Fruit fly (Drosophila melanogaster) whole organism, embryonic: ENCODE measurements around the gene elgi.

Source experiments
- Bdp1 ChIP-seq: fragments of 200-800 bp; sonication (Bioruptor generic); optimal IDR thresholded peaks from 3 replicates; lab custom pipeline; 2016; ENCODE audit warnings: missing biosample characterization, missing genetic modification characterization
- CG10274 ChIP-seq: fragments of 200-800 bp; sonication (Bioruptor generic); optimal IDR thresholded peaks from 3 replicates; lab custom pipeline; 2017; ENCODE audit warnings: missing biosample characterization, mild to moderate bottlenecking, missing genetic modification characterization
- CG10321 ChIP-seq: fragments of 200-800 bp; sonication (Bioruptor generic); IDR thresholded peaks from 2 replicates; pipeline ENCODE4 v1.3.6; 2022; ENCODE audit warnings: missing biosample characterization, missing genetic modification characterization
- CG11247 ChIP-seq: fragments of 200-800 bp; sonication (Bioruptor generic); IDR thresholded peaks from 2 replicates; pipeline ENCODE4 v1.3.6; 2022; ENCODE audit warnings: missing biosample characterization, missing genetic modification characterization
- CG12155 ChIP-seq: fragments of 200-800 bp; sonication (Bioruptor generic); optimal IDR thresholded peaks from 3 replicates; lab custom pipeline; 2016; ENCODE audit warnings: missing biosample characterization, missing genetic modification characterization
- CG13894 ChIP-seq: fragments of 200-800 bp; sonication (Bioruptor generic); optimal IDR thresholded peaks from 3 replicates; lab custom pipeline; 2018; ENCODE audit warnings: missing biosample characterization, mild to moderate bottlenecking, missing genetic modification characterization, moderate library complexity
- CG14710 ChIP-seq: fragments of 200-800 bp; sonication (Bioruptor generic); optimal IDR thresholded peaks from 3 replicates; lab custom pipeline; 2019; ENCODE audit warnings: missing biosample characterization, mild to moderate bottlenecking, missing genetic modification characterization, moderate library complexity
- CG15479 ChIP-seq: fragments of 200-800 bp; sonication (Bioruptor generic); optimal IDR thresholded peaks from 3 replicates; lab custom pipeline; 2019; ENCODE audit warnings: missing biosample characterization, mild to moderate bottlenecking, missing genetic modification characterization, moderate library complexity
- CG1602 ChIP-seq: fragments of 200-800 bp; sonication (Bioruptor generic); optimal IDR thresholded peaks from 3 replicates; lab custom pipeline; 2016; ENCODE audit warnings: missing biosample characterization, missing genetic modification characterization
- CG16779 ChIP-seq: fragments of 200-800 bp; sonication (Bioruptor generic); IDR thresholded peaks from 2 replicates; pipeline ENCODE4 v1.3.6; 2022; ENCODE audit warnings: missing biosample characterization, missing genetic modification characterization
- CG17361 ChIP-seq: fragments of 200-800 bp; sonication (Bioruptor generic); IDR thresholded peaks from 3 replicates; pipeline ENCODE4 v1.3.6; 2022; ENCODE audit warnings: missing biosample characterization, missing genetic modification characterization
- CG17912 ChIP-seq: fragments of 200-800 bp; sonication (Bioruptor generic); optimal IDR thresholded peaks from 2 replicates; lab custom pipeline; 2018; ENCODE audit warnings: missing biosample characterization, mild to moderate bottlenecking, missing genetic modification characterization
- CG1792 ChIP-seq: fragments of 200-800 bp; sonication (Bioruptor generic); optimal IDR thresholded peaks from 2 replicates; lab custom pipeline; 2016; ENCODE audit warnings: missing biosample characterization, missing genetic modification characterization
- CG2202 ChIP-seq: fragments of 200-800 bp; sonication (Bioruptor generic); optimal IDR thresholded peaks from 2 replicates; lab custom pipeline; 2018; ENCODE audit warnings: missing biosample characterization, mild to moderate bottlenecking, missing genetic modification characterization
- CG2875 ChIP-seq: fragments of 200-800 bp; sonication (Bioruptor generic); optimal IDR thresholded peaks from 2 replicates; lab custom pipeline; 2017; ENCODE audit warnings: missing biosample characterization, mild to moderate bottlenecking, missing genetic modification characterization, missing genetic modification reagents
- CG33213 ChIP-seq: fragments of 200-800 bp; sonication (Bioruptor generic); optimal IDR thresholded peaks from 3 replicates; lab custom pipeline; 2016; ENCODE audit warnings: missing biosample characterization, missing genetic modification characterization
- CG6654 ChIP-seq: fragments of 200-800 bp; sonication (Bioruptor generic); optimal IDR thresholded peaks from 2 replicates; lab custom pipeline; 2017; ENCODE audit warnings: missing biosample characterization, mild to moderate bottlenecking, missing genetic modification characterization
- CG7963 ChIP-seq: fragments of 200-800 bp; sonication (Bioruptor generic); IDR thresholded peaks from 3 replicates; pipeline ENCODE4 v1.3.6; 2022; ENCODE audit warnings: missing biosample characterization, missing genetic modification characterization; ENCODE audit not compliant: partially characterized antibody
- CG9437 ChIP-seq: fragments of 200-800 bp; sonication (Bioruptor generic); optimal IDR thresholded peaks from 2 replicates; lab custom pipeline; 2018; ENCODE audit warnings: missing biosample characterization, mild to moderate bottlenecking, missing genetic modification characterization
- CG9727 ChIP-seq: fragments of 200-800 bp; sonication (Bioruptor generic); optimal IDR thresholded peaks from 3 replicates; lab custom pipeline; 2017; ENCODE audit warnings: missing biosample characterization, mild to moderate bottlenecking, missing genetic modification characterization
- Chrac-16 ChIP-seq: fragments of 200-800 bp; sonication (Bioruptor generic); optimal IDR thresholded peaks from 3 replicates; lab custom pipeline; 2016; ENCODE audit warnings: missing biosample characterization, missing genetic modification characterization
- D19B ChIP-seq: fragments of 200-800 bp; sonication (Bioruptor generic); optimal IDR thresholded peaks from 2 replicates; lab custom pipeline; 2017; ENCODE audit warnings: missing biosample characterization, mild to moderate bottlenecking, missing genetic modification characterization
- E2f2 ChIP-seq: fragments of 200-800 bp; sonication (Bioruptor generic); IDR thresholded peaks from 2 replicates; pipeline ENCODE4 v1.3.6; 2022; ENCODE audit warnings: missing biosample characterization, missing genetic modification characterization
- ERR ChIP-seq: fragments of 200-800 bp; sonication (Bioruptor generic); optimal IDR thresholded peaks from 2 replicates; lab custom pipeline; 2016; ENCODE audit warnings: missing biosample characterization, missing genetic modification characterization
- Elba2 ChIP-seq: fragments of 200-800 bp; sonication (Bioruptor generic); optimal IDR thresholded peaks from 3 replicates; lab custom pipeline; 2016; ENCODE audit warnings: missing biosample characterization, missing genetic modification characterization
- Gsc ChIP-seq: fragments of 200-800 bp; sonication (Bioruptor generic); IDR thresholded peaks from 2 replicates; pipeline ENCODE4 v1.3.6; 2022; ENCODE audit warnings: missing biosample characterization, missing genetic modification characterization
- Hmr ChIP-seq: fragments of 200-800 bp; sonication (Bioruptor generic); optimal IDR thresholded peaks from 3 replicates; lab custom pipeline; 2017; ENCODE audit warnings: mild to moderate bottlenecking, missing biosample characterization, missing genetic modification reagents, missing genetic modification characterization
- Lhr ChIP-seq: fragments of 200-800 bp; sonication (Bioruptor generic); optimal IDR thresholded peaks from 3 replicates; lab custom pipeline; 2017; ENCODE audit warnings: mild to moderate bottlenecking, missing biosample characterization, missing genetic modification reagents, missing genetic modification characterization
- Nf-YB ChIP-seq: fragments of 200-800 bp; sonication (Bioruptor generic); optimal IDR thresholded peaks from 3 replicates; lab custom pipeline; 2019; ENCODE audit warnings: missing biosample characterization, mild to moderate bottlenecking, missing genetic modification characterization, moderate library complexity
- Sry-β ChIP-seq: fragments of 200-800 bp; sonication (Bioruptor generic); optimal IDR thresholded peaks from 2 replicates; lab custom pipeline; 2018; ENCODE audit warnings: missing biosample characterization, mild to moderate bottlenecking, missing genetic modification characterization, moderate library complexity
- Stat92E ChIP-seq, 3 experiments: fragments of >200 bp in 2 of 3; fragments of 200-800 bp in 1 of 3; sonication (Bioruptor generic) in 1 of 3; optimal IDR thresholded peaks; 2 replicates each; lab custom pipeline; 2017 to 2019; ENCODE audit warnings: missing biosample characterization in 3 of 3, missing genetic modification characterization in 3 of 3, mild to moderate bottlenecking in 1 of 3, moderate library complexity in 1 of 3
- Xrp1 ChIP-seq: fragments of 200-800 bp; sonication (Bioruptor generic); IDR thresholded peaks from 2 replicates; pipeline ENCODE4 v1.3.6; 2022; ENCODE audit warnings: missing biosample characterization, missing genetic modification characterization
- abd-A ChIP-seq: fragments of 200-800 bp; sonication (Bioruptor generic); optimal IDR thresholded peaks from 3 replicates; lab custom pipeline; 2019; ENCODE audit warnings: missing biosample characterization, mild to moderate bottlenecking, missing genetic modification characterization, moderate library complexity
- ac ChIP-seq: fragments of 200-800 bp; sonication (Bioruptor generic); optimal IDR thresholded peaks from 3 replicates; lab custom pipeline; 2017; ENCODE audit warnings: missing biosample characterization, mild to moderate bottlenecking, missing genetic modification characterization
- chn ChIP-seq: fragments of 200-800 bp; sonication (Bioruptor generic); optimal IDR thresholded peaks from 2 replicates; lab custom pipeline; 2016; ENCODE audit warnings: missing biosample characterization, missing genetic modification characterization
- crp ChIP-seq, 2 experiments: fragments of 200-800 bp; sonication (Bioruptor generic); optimal IDR thresholded peaks; 2 replicates in 1 of 2; 3 replicates in 1 of 2; lab custom pipeline; 2017; ENCODE audit warnings: missing biosample characterization in 2 of 2, missing genetic modification characterization in 2 of 2, mild to moderate bottlenecking in 1 of 2, moderate library complexity in 1 of 2
- emc ChIP-seq: fragments of 200-800 bp; sonication (Bioruptor generic); optimal IDR thresholded peaks from 2 replicates; lab custom pipeline; 2016; ENCODE audit warnings: missing biosample characterization, missing genetic modification characterization
- eve ChIP-seq, 2 experiments: fragments of >200 bp; optimal IDR thresholded peaks; 2 replicates each; lab custom pipeline; 2017; ENCODE audit warnings: missing biosample characterization in 2 of 2, missing genetic modification characterization in 2 of 2
- jumu ChIP-seq: fragments of 200-800 bp; sonication (Bioruptor generic); optimal IDR thresholded peaks from 3 replicates; lab custom pipeline; 2016; ENCODE audit warnings: missing biosample characterization, missing genetic modification characterization
- lilli ChIP-seq: fragments of 200-800 bp; sonication (Bioruptor generic); optimal IDR thresholded peaks from 3 replicates; lab custom pipeline; 2016; ENCODE audit warnings: missing biosample characterization, missing genetic modification characterization
- luna ChIP-seq: fragments of 200-800 bp; sonication (Bioruptor generic); optimal IDR thresholded peaks from 2 replicates; lab custom pipeline; 2016; ENCODE audit warnings: missing biosample characterization, missing genetic modification characterization
- nom ChIP-seq: fragments of 200-800 bp; sonication (Bioruptor generic); optimal IDR thresholded peaks from 2 replicates; lab custom pipeline; 2017; ENCODE audit warnings: missing biosample characterization, missing genetic modification characterization, mild to moderate bottlenecking, moderate library complexity, missing genetic modification reagents
- odd ChIP-seq: fragments of 200-800 bp; sonication (Bioruptor generic); optimal IDR thresholded peaks from 2 replicates; lab custom pipeline; 2017; ENCODE audit warnings: missing biosample characterization, mild to moderate bottlenecking, missing genetic modification characterization
- onecut ChIP-seq: fragments of 200-800 bp; sonication (Bioruptor generic); IDR thresholded peaks from 2 replicates; pipeline ENCODE4 v1.3.6; 2022; ENCODE audit warnings: missing biosample characterization, missing genetic modification characterization
- pita ChIP-seq: fragments of 200-800 bp; sonication (Bioruptor generic); optimal IDR thresholded peaks from 2 replicates; lab custom pipeline; 2017; ENCODE audit warnings: missing biosample characterization, mild to moderate bottlenecking, missing genetic modification characterization
- psq ChIP-seq: fragments of 200-800 bp; sonication (Bioruptor generic); optimal IDR thresholded peaks from 2 replicates; lab custom pipeline; 2017; ENCODE audit warnings: missing biosample characterization, missing genetic modification characterization
- sr ChIP-seq: fragments of 200-800 bp; sonication (Bioruptor generic); IDR thresholded peaks from 3 replicates; pipeline ENCODE4 v1.3.6; 2022; ENCODE audit warnings: missing biosample characterization, missing genetic modification characterization
- tin ChIP-seq: fragments of 200-800 bp; sonication (Bioruptor generic); optimal IDR thresholded peaks from 3 replicates; lab custom pipeline; 2016; ENCODE audit warnings: missing biosample characterization, missing genetic modification characterization
- toy ChIP-seq: fragments of 200-800 bp; sonication (Bioruptor generic); IDR thresholded peaks from 2 replicates; pipeline ENCODE4 v1.3.6; 2022; ENCODE audit warnings: missing biosample characterization, missing genetic modification characterization
- usp ChIP-seq: fragments of >200 bp; optimal IDR thresholded peaks from 2 replicates; lab custom pipeline; 2017; ENCODE audit warnings: missing biosample characterization, missing genetic modification characterization
- yki ChIP-seq: fragments of >200 bp; optimal IDR thresholded peaks from 3 replicates; lab custom pipeline; 2018
- zfh2 ChIP-seq: fragments of 200-800 bp; sonication (Bioruptor generic); optimal IDR thresholded peaks from 2 replicates; lab custom pipeline; 2016; ENCODE audit warnings: missing biosample characterization, missing genetic modification characterization

The elgi gene

dm6 chr3L:15923352-15923751 lies 33.0 kb upstream of the elgi start (continued):
- TF ChIP-seq abd-A (tag; lab: Kevin White, UChicago), result no peak
- TF ChIP-seq eve (GFP tag; optimal IDR thresholded peaks at IDR 0.05; lab: Kevin White, UChicago), result peak in 1 of 2 experiments; percentile 7
- TF ChIP-seq usp (GFP tag; lab: Kevin White, UChicago), result no peak
- TF ChIP-seq CG1792 (GFP tag; lab: Kevin White, UChicago), result no peak
- TF ChIP-seq Hmr (GFP tag; lab: Kevin White, UChicago), result peak; percentile 40
- TF ChIP-seq CG2202 (tag; lab: Kevin White, UChicago), result no peak
- no peak for TF ChIP-seq Lhr (GFP tag; lab: Kevin White, UChicago)
- no peak for TF ChIP-seq CG2875 (GFP tag; lab: Kevin White, UChicago)
- no peak for TF ChIP-seq emc (GFP tag; lab: Kevin White, UChicago)
- no peak for TF ChIP-seq nom (GFP tag; lab: Kevin White, UChicago)
- no peak for TF ChIP-seq Elba2 (GFP tag; lab: Kevin White, UChicago)
- TF ChIP-seq CG16779, result no peak
- peak; percentile 24; the same call in 1 of the 2 replicates for TF ChIP-seq E2f2 (GFP tag; lab: Robert Waterston, UW)
- TF ChIP-seq psq (GFP tag; lab: Kevin White, UChicago), result no peak
- no peak for TF ChIP-seq odd (GFP tag; lab: Kevin White, UChicago)
- peak; percentile 18 for TF ChIP-seq CG1602 (GFP tag; lab: Kevin White, UChicago)
- no peak for TF ChIP-seq CG17912 (GFP tag; lab: Kevin White, UChicago)
- no peak for TF ChIP-seq CG33213 (GFP tag; lab: Kevin White, UChicago)
- TF ChIP-seq lilli (GFP tag; lab: Kevin White, UChicago), result peak; percentile 29
- TF ChIP-seq CG12155 (GFP tag; lab: Kevin White, UChicago), result peak; percentile 29
- TF ChIP-seq Chrac-16 (GFP tag; lab: Kevin White, UChicago), result no peak
- TF ChIP-seq CG6654 (GFP tag; lab: Kevin White, UChicago), result no peak
- no peak for TF ChIP-seq CG9437 (GFP tag; lab: Kevin White, UChicago)
- peak; percentile 45; the same call in 1 of the 3 replicates for TF ChIP-seq CG17361
- no peak for TF ChIP-seq D19B (GFP tag; lab: Kevin White, UChicago)
- no peak for TF ChIP-seq CG11247 (GFP tag; lab: Robert Waterston, UW)
- peak; percentile 8 for TF ChIP-seq Nf-YB (GFP tag; lab: Kevin White, UChicago)
- TF ChIP-seq sr, result no peak
- no peak for TF ChIP-seq CG10274 (GFP tag; lab: Kevin White, UChicago)
- TF ChIP-seq luna, result no peak
- TF ChIP-seq yki (lab: Kevin White, UChicago), result no peak
- TF ChIP-seq ac (GFP tag; lab: Kevin White, UChicago), result no peak
- no peak for TF ChIP-seq Gsc (GFP tag; lab: Robert Waterston, UW)
- no peak for TF ChIP-seq CG10321
- peak; percentile 14 for TF ChIP-seq CG14710 (tag; lab: Kevin White, UChicago)
- no peak for TF ChIP-seq crp (GFP tag; optimal IDR thresholded peaks at IDR 0.05; lab: Kevin White, UChicago)
- no peak for TF ChIP-seq pita (GFP tag; lab: Kevin White, UChicago)
- TF ChIP-seq zfh2 (GFP tag; lab: Kevin White, UChicago), result no peak
- no peak for TF ChIP-seq onecut (GFP tag; lab: Robert Waterston, UW)
- TF ChIP-seq Sry-β (GFP tag; lab: Kevin White, UChicago), result no peak
- TF ChIP-seq tin (GFP tag; lab: Kevin White, UChicago), result peak; percentile 1
- TF ChIP-seq chn (GFP tag; lab: Kevin White, UChicago), result no peak
- TF ChIP-seq toy (GFP tag; lab: Robert Waterston, UW), result no peak
- no peak for TF ChIP-seq ERR (GFP tag; lab: Kevin White, UChicago)
- TF ChIP-seq CG15479 (GFP tag; lab: Kevin White, UChicago), result no peak
- no peak for TF ChIP-seq Bdp1 (GFP tag; lab: Kevin White, UChicago)
- TF ChIP-seq Xrp1 (GFP tag; lab: Robert Waterston, UW), result peak; percentile 65; the same call in 1 of the 2 replicates
- peak; percentile 28 for TF ChIP-seq CG9727
- no peak for TF ChIP-seq jumu
- TF ChIP-seq Stat92E (GFP tag; optimal IDR thresholded peaks at IDR 0.05; lab: Kevin White, UChicago), result no peak
- TF ChIP-seq CG13894 (tag; lab: Kevin White, UChicago), result peak; percentile 35
- no peak for TF ChIP-seq CG7963 (GFP tag; lab: Robert Waterston, UW)
